Fruit fly (Drosophila melanogaster) S2 (cell line): ENCODE measurements around the gene papi.

Experiments used
- CG8478 ChIP-seq: fragments of >200 bp; optimal IDR thresholded peaks from 2 replicates; lab custom pipeline; 2018
- CTCF ChIP-seq, 2 experiments: fragments of >200 bp; optimal IDR thresholded peaks; 2 replicates each; lab custom pipeline; 2018

dm6 chr2L:2202853-2203717 is 17.5 kb upstream of the papi start:
- TF ChIP-seq CTCF (optimal IDR thresholded peaks at IDR 0.05; lab: Kevin White, UChicago) = no peak
- TF ChIP-seq CG8478 = no peak
